Worm (Caenorhabditis elegans): ENCODE measurements around the gene H03A11.2.

- TF ChIP-seq ceh-90 (tag; optimal IDR thresholded peaks at IDR 0.05): no peak
- no peak for TF ChIP-seq pqm-1 (tag; optimal IDR thresholded peaks at IDR 0.05)
These were observed 48.9 kb upstream of the H03A11.2 start for ce11 chrX:15279301-15279700.

Measured in whole organism, L1 larva.